Fruit fly (Drosophila melanogaster) whole organism, embryonic: Measurements from ENCODE around the gene RpS28a.

Experiments
- Adf1 ChIP-seq: fragments of 200-800 bp; sonication (Bioruptor generic); IDR thresholded peaks from 2 replicates; pipeline ENCODE4 v1.3.6; 2022; ENCODE audit warnings: missing biosample characterization, missing genetic modification characterization
- Antp ChIP-seq: fragments of 200-800 bp; sonication (Bioruptor generic); optimal IDR thresholded peaks from 3 replicates; lab custom pipeline; 2016; ENCODE audit warnings: missing biosample characterization, missing genetic modification characterization
- Atf-2 ChIP-seq: fragments of 200-800 bp; sonication (Bioruptor generic); optimal IDR thresholded peaks from 2 replicates; lab custom pipeline; 2016; ENCODE audit warnings: missing biosample characterization, missing genetic modification characterization
- CG10321 ChIP-seq: fragments of 200-800 bp; sonication (Bioruptor generic); IDR thresholded peaks from 2 replicates; pipeline ENCODE4 v1.3.6; 2022; ENCODE audit warnings: missing biosample characterization, missing genetic modification characterization
- CG10654 ChIP-seq: fragments of 200-800 bp; sonication (Bioruptor generic); optimal IDR thresholded peaks from 2 replicates; lab custom pipeline; 2016; ENCODE audit warnings: missing biosample characterization, missing genetic modification characterization
- CG11696 ChIP-seq: fragments of 200-800 bp; sonication (Bioruptor generic); IDR thresholded peaks from 2 replicates; pipeline ENCODE4 v1.3.6; 2022; ENCODE audit warnings: missing biosample characterization, missing genetic modification characterization
- CG12236 ChIP-seq: fragments of 200-800 bp; sonication (Bioruptor generic); optimal IDR thresholded peaks from 2 replicates; lab custom pipeline; 2016; ENCODE audit warnings: missing biosample characterization, missing genetic modification characterization
- CG12299 ChIP-seq: fragments of 200-800 bp; sonication (Bioruptor generic); optimal IDR thresholded peaks from 2 replicates; lab custom pipeline; 2018; ENCODE audit warnings: missing biosample characterization, mild to moderate bottlenecking, missing genetic modification characterization
- CG12391 ChIP-seq: fragments of 200-800 bp; sonication (Bioruptor generic); optimal IDR thresholded peaks from 3 replicates; lab custom pipeline; 2018; ENCODE audit warnings: missing biosample characterization, mild to moderate bottlenecking, missing genetic modification characterization, moderate library complexity
- CG13624 ChIP-seq: fragments of 200-800 bp; sonication (Bioruptor generic); optimal IDR thresholded peaks from 2 replicates; lab custom pipeline; 2016; ENCODE audit warnings: missing biosample characterization, missing genetic modification characterization
- CG14710 ChIP-seq: fragments of 200-800 bp; sonication (Bioruptor generic); optimal IDR thresholded peaks from 3 replicates; lab custom pipeline; 2019; ENCODE audit warnings: missing biosample characterization, mild to moderate bottlenecking, missing genetic modification characterization, moderate library complexity
- CG15696 ChIP-seq: fragments of 200-800 bp; sonication (Bioruptor generic); optimal IDR thresholded peaks from 2 replicates; lab custom pipeline; 2019; ENCODE audit warnings: missing biosample characterization, mild to moderate bottlenecking, missing genetic modification characterization, moderate library complexity
- CG17359 ChIP-seq: fragments of 200-800 bp; sonication (Bioruptor generic); optimal IDR thresholded peaks from 3 replicates; lab custom pipeline; 2018; ENCODE audit warnings: missing biosample characterization, mild to moderate bottlenecking, missing genetic modification characterization, moderate library complexity
- CG2116 ChIP-seq: fragments of 200-800 bp; sonication (Bioruptor generic); optimal IDR thresholded peaks from 3 replicates; lab custom pipeline; 2018; ENCODE audit warnings: missing biosample characterization, mild to moderate bottlenecking, missing genetic modification characterization
- CG2712 ChIP-seq: fragments of 200-800 bp; optimal IDR thresholded peaks from 3 replicates; lab custom pipeline; 2019; ENCODE audit warnings: missing biosample characterization, mild to moderate bottlenecking, missing genetic modification characterization, moderate library complexity
- CG32772 ChIP-seq: fragments of 200-800 bp; sonication (Bioruptor generic); IDR thresholded peaks from 2 replicates; pipeline ENCODE4 v1.3.6; 2022; ENCODE audit warnings: missing biosample characterization, missing genetic modification characterization
- CG3407 ChIP-seq: fragments of 200-800 bp; sonication (Bioruptor generic); optimal IDR thresholded peaks from 2 replicates; lab custom pipeline; 2018; ENCODE audit warnings: missing biosample characterization, mild to moderate bottlenecking, missing genetic modification characterization
- CG3726 ChIP-seq: fragments of 200-800 bp; sonication (Bioruptor generic); IDR thresholded peaks from 3 replicates; pipeline ENCODE4, ENCODE4 v1.3.6; 2022; ENCODE audit warnings: missing biosample characterization, missing genetic modification characterization
- CG4360 ChIP-seq: fragments of 200-800 bp; sonication (Bioruptor generic); IDR thresholded peaks from 2 replicates; pipeline ENCODE4 v1.3.6; 2022; ENCODE audit warnings: missing biosample characterization, missing genetic modification characterization
- CG7745 ChIP-seq: fragments of 200-800 bp; sonication (Bioruptor generic); optimal IDR thresholded peaks from 2 replicates; lab custom pipeline; 2018; ENCODE audit warnings: missing biosample characterization, mild to moderate bottlenecking, missing genetic modification characterization, moderate library complexity
- CG7963 ChIP-seq: fragments of 200-800 bp; sonication (Bioruptor generic); IDR thresholded peaks from 3 replicates; pipeline ENCODE4 v1.3.6; 2022; ENCODE audit warnings: missing biosample characterization, missing genetic modification characterization; ENCODE audit not compliant: partially characterized antibody
- CHES-1-like ChIP-seq: fragments of 200-800 bp; sonication (Bioruptor generic); optimal IDR thresholded peaks from 2 replicates; lab custom pipeline; 2016; ENCODE audit warnings: missing biosample characterization, missing genetic modification characterization
- Camta ChIP-seq: fragments of 200-800 bp; sonication (Bioruptor generic); optimal IDR thresholded peaks from 2 replicates; lab custom pipeline; 2016; ENCODE audit warnings: missing biosample characterization, missing genetic modification characterization
- Chrac-16 ChIP-seq: fragments of 200-800 bp; sonication (Bioruptor generic); optimal IDR thresholded peaks from 3 replicates; lab custom pipeline; 2016; ENCODE audit warnings: missing biosample characterization, missing genetic modification characterization
- HLH3B ChIP-seq: fragments of 200-800 bp; sonication (Bioruptor generic); IDR thresholded peaks from 2 replicates; pipeline ENCODE4 v1.3.6; 2022; ENCODE audit warnings: missing biosample characterization, missing genetic modification characterization
- HmgD ChIP-seq: fragments of 200-800 bp; sonication (Bioruptor generic); optimal IDR thresholded peaks from 3 replicates; lab custom pipeline; 2016; ENCODE audit warnings: missing biosample characterization, missing genetic modification characterization
- Lim3 ChIP-seq: fragments of 200-800 bp; sonication (Bioruptor generic); IDR thresholded peaks from 2 replicates; pipeline ENCODE4 v1.3.6; 2022; ENCODE audit warnings: missing biosample characterization, missing genetic modification characterization
- MESR4 ChIP-seq: fragments of 200-800 bp; sonication (Bioruptor generic); optimal IDR thresholded peaks from 2 replicates; lab custom pipeline; 2018; ENCODE audit warnings: missing biosample characterization, mild to moderate bottlenecking, missing genetic modification characterization, moderate library complexity
- Max ChIP-seq: fragments of 200-800 bp; sonication (Bioruptor generic); optimal IDR thresholded peaks from 2 replicates; lab custom pipeline; 2016; ENCODE audit warnings: missing biosample characterization, mild to moderate bottlenecking, missing genetic modification characterization
- NfI ChIP-seq: fragments of 200-800 bp; sonication (Bioruptor generic); optimal IDR thresholded peaks from 3 replicates; lab custom pipeline; 2018; ENCODE audit warnings: missing biosample characterization, mild to moderate bottlenecking, missing genetic modification characterization, moderate library complexity
- Optix ChIP-seq: fragments of 200-800 bp; sonication (Bioruptor generic); IDR thresholded peaks from 3 replicates; pipeline ENCODE4 v1.3.6; 2022; ENCODE audit warnings: missing biosample characterization, missing genetic modification characterization
- Sry-β ChIP-seq: fragments of 200-800 bp; sonication (Bioruptor generic); optimal IDR thresholded peaks from 2 replicates; lab custom pipeline; 2018; ENCODE audit warnings: missing biosample characterization, mild to moderate bottlenecking, missing genetic modification characterization, moderate library complexity
- Vsx1 ChIP-seq: fragments of 200-800 bp; sonication (Bioruptor generic); optimal IDR thresholded peaks from 2 replicates; lab custom pipeline; 2017; ENCODE audit warnings: missing biosample characterization, mild to moderate bottlenecking, missing genetic modification characterization, missing genetic modification reagents
- ase ChIP-seq: fragments of 200-800 bp; sonication (Bioruptor generic); IDR thresholded peaks from 3 replicates; pipeline ENCODE4 v1.3.6; 2022; ENCODE audit warnings: missing biosample characterization, missing genetic modification characterization
- br ChIP-seq: fragments of >200 bp; optimal IDR thresholded peaks from 2 replicates; lab custom pipeline; 2017
- btn ChIP-seq: fragments of 200-800 bp; sonication (Bioruptor generic); optimal IDR thresholded peaks from 2 replicates; lab custom pipeline; 2016; ENCODE audit warnings: missing biosample characterization, missing genetic modification characterization
- chif ChIP-seq, 2 experiments: fragments of 200-800 bp; sonication (Bioruptor generic); optimal IDR thresholded peaks; 3 replicates each; lab custom pipeline; 2016; ENCODE audit warnings: missing biosample characterization in 2 of 2, missing genetic modification characterization in 2 of 2
- chinmo ChIP-seq: fragments of 200-800 bp; sonication (Bioruptor generic); IDR thresholded peaks from 4 replicates; pipeline ENCODE4 v1.3.6; 2022; ENCODE audit warnings: missing biosample characterization, missing genetic modification characterization; ENCODE audit not compliant: partially characterized antibody
- crc ChIP-seq: fragments of 200-800 bp; sonication (Bioruptor generic); optimal IDR thresholded peaks from 2 replicates; lab custom pipeline; 2016; ENCODE audit warnings: missing biosample characterization, missing genetic modification characterization
- dpn ChIP-seq, 2 experiments: fragments of 200-800 bp; sonication (Bioruptor generic); optimal IDR thresholded peaks; 3 replicates each; lab custom pipeline; 2016; ENCODE audit warnings: missing biosample characterization in 2 of 2, missing genetic modification characterization in 2 of 2
- ems ChIP-seq: fragments of 200-800 bp; sonication (Bioruptor generic); optimal IDR thresholded peaks from 3 replicates; lab custom pipeline; 2016; ENCODE audit warnings: missing biosample characterization, missing genetic modification characterization
- hbn ChIP-seq: fragments of 200-800 bp; sonication (Bioruptor generic); IDR thresholded peaks from 2 replicates; pipeline ENCODE4 v1.3.6; 2022; ENCODE audit warnings: missing biosample characterization, missing genetic modification characterization; ENCODE audit not compliant: partially characterized antibody
- jumu ChIP-seq: fragments of 200-800 bp; sonication (Bioruptor generic); optimal IDR thresholded peaks from 3 replicates; lab custom pipeline; 2016; ENCODE audit warnings: missing biosample characterization, missing genetic modification characterization
- psq ChIP-seq: fragments of 200-800 bp; sonication (Bioruptor generic); optimal IDR thresholded peaks from 2 replicates; lab custom pipeline; 2017; ENCODE audit warnings: missing biosample characterization, missing genetic modification characterization
- schlank ChIP-seq: fragments of 200-800 bp; sonication (Bioruptor generic); optimal IDR thresholded peaks from 2 replicates; lab custom pipeline; 2018; ENCODE audit warnings: missing biosample characterization, mild to moderate bottlenecking, missing genetic modification characterization
- scrt ChIP-seq: fragments of 200-800 bp; sonication (Bioruptor generic); optimal IDR thresholded peaks from 2 replicates; lab custom pipeline; 2018; ENCODE audit warnings: missing biosample characterization, mild to moderate bottlenecking, missing genetic modification characterization, moderate library complexity
- sisA ChIP-seq: fragments of 200-800 bp; sonication (Bioruptor generic); IDR thresholded peaks from 2 replicates; pipeline ENCODE4 v1.3.6; 2022; ENCODE audit warnings: missing biosample characterization, missing genetic modification characterization
- sr ChIP-seq: fragments of 200-800 bp; sonication (Bioruptor generic); IDR thresholded peaks from 3 replicates; pipeline ENCODE4 v1.3.6; 2022; ENCODE audit warnings: missing biosample characterization, missing genetic modification characterization
- tll ChIP-seq, 2 experiments: fragments of 200-800 bp in 1 of 2; fragments of >200 bp in 1 of 2; sonication (Bioruptor generic) in 1 of 2; optimal IDR thresholded peaks; 2 replicates each; lab custom pipeline; 2017 to 2019; ENCODE audit warnings: missing biosample characterization in 2 of 2, missing genetic modification characterization in 2 of 2, mild to moderate bottlenecking in 1 of 2, moderate library complexity in 1 of 2
- tna ChIP-seq: fragments of 200-800 bp; sonication (Bioruptor generic); IDR thresholded peaks from 2 replicates; pipeline ENCODE4 v1.3.6; 2022; ENCODE audit warnings: missing biosample characterization, missing genetic modification characterization; ENCODE audit not compliant: partially characterized antibody
- trh ChIP-seq: fragments of 200-800 bp; sonication (Bioruptor generic); optimal IDR thresholded peaks from 2 replicates; lab custom pipeline; 2016; ENCODE audit warnings: missing biosample characterization, missing genetic modification characterization

RpS28a gene

dm6 chr3R:30022452-30023028, at the start of gene RpS28a, which contains the start of gene Axn (continued):
- TF ChIP-seq Atf-2 (no peak), Optix (GFP tag; lab: Robert Waterston, UW) (no peak; the same call in 2 of the 3 replicates), psq (no peak), trh (GFP tag; lab: Kevin White, UChicago) (no peak), HmgD (GFP tag; lab: Kevin White, UChicago) (peak; percentile 83), br (lab: Kevin White, UChicago) (no peak), HLH3B (no peak), CG13624 (GFP tag; lab: Kevin White, UChicago) (peak; percentile 28), hbn (GFP tag; lab: Robert Waterston, UW) (peak; percentile 42; the same call in 1 of the 2 replicates), NfI (no peak), scrt (GFP tag; lab: Kevin White, UChicago) (no peak), Chrac-16 (no peak), chif (GFP tag; optimal IDR thresholded peaks at IDR 0.05; lab: Kevin White, UChicago) (peak in 1 of 2 experiments; percentile 31), Max (GFP tag; lab: Kevin White, UChicago) (no peak), CG7745 (tag; lab: Kevin White, UChicago) (no peak), CG12391 (tag; lab: Kevin White, UChicago) (no peak), dpn (GFP tag; optimal IDR thresholded peaks at IDR 0.05; lab: Kevin White, UChicago) (peak; percentile 37 to 42), Vsx1 (GFP tag; lab: Kevin White, UChicago) (no peak), MESR4 (peak; percentile 94), sisA (GFP tag; lab: Robert Waterston, UW) (peak; percentile 33; the same call in 1 of the 2 replicates), chinmo (no peak), CG32772 (GFP tag; lab: Robert Waterston, UW) (no peak), ase (GFP tag; lab: Robert Waterston, UW) (no peak), CG12236 (no peak), crc (GFP tag; lab: Kevin White, UChicago) (no peak), sr (GFP tag; lab: Robert Waterston, UW) (no peak), CG2116 (GFP tag; lab: Kevin White, UChicago) (peak; percentile 97), CG10654 (GFP tag; lab: Kevin White, UChicago) (no peak), tna (GFP tag; lab: Robert Waterston, UW) (no peak; the same call in 1 of the 2 replicates), CG10321 (0 out of 2 replicates have a peak, but pooled peaks have one; percentile 6), CG14710 (peak; percentile 41), CG11696 (GFP tag; lab: Robert Waterston, UW) (no peak), tll (GFP tag; optimal IDR thresholded peaks at IDR 0.05; lab: Kevin White, UChicago) (peak in 1 of 2 experiments; percentile 11), Camta (GFP tag; lab: Kevin White, UChicago) (no peak), CG7963 (no peak), CG3726 (no peak), CG2712 (peak; percentile 44), Sry-β (GFP tag; lab: Kevin White, UChicago) (no peak), btn (no peak), CG17359 (tag; lab: Kevin White, UChicago) (no peak), CG12299 (tag; lab: Kevin White, UChicago) (peak; percentile 7), CG3407 (GFP tag; lab: Kevin White, UChicago) (no peak), schlank (tag; lab: Kevin White, UChicago) (no peak), Antp (GFP tag; lab: Kevin White, UChicago) (no peak), jumu (peak; percentile 15), ems (GFP tag; lab: Kevin White, UChicago) (no peak), CG4360 (GFP tag; lab: Robert Waterston, UW) (no peak), Lim3 (no peak), CHES-1-like (peak; percentile 49), Adf1 (GFP tag; lab: Robert Waterston, UW) (no peak; the same call in 1 of the 2 replicates), CG15696 (no peak)
